Fruit fly (Drosophila melanogaster): ENCODE data around the gene Rab7.

The Rab7 gene

DNA sequence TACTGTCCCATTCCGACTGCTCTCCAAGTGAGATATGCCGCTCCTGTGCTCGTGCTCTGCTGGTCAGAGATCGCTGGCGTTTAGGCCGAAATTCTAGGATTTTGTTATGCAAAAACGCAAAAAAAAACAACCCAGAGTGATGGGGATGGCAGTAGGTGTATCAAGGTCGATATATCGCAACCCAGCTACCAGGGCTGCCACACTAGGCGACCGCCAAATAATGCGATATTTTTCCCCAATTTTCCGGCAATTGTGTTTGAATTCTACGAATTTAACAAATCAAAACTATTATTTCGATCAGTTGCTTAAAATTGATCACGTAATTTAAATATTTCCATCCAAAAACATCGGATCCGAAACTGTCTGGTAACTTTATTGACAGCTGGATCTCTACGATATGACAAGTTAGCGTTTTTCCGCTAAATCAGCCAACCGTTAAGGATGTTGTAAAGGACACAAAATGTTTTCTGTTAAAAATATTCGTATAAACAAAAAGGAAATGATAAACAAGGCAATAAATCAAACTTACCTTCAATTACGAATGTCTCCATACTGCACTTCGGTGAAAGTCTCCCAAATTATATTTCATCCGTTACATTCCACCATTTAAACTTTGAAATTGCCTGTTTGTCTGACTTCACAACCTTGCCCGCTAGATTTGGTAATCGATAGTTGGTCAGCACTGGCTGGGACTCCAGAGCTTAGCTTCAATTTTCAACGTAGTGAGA is 44.9 kb downstream of the Rab7 start, which contains the start of gene spas:
TSS of gene spas (plus strand) at position 678 of the 728 bp plus-strand sequence.
- TF ChIP-seq fd59A (GFP tag; optimal IDR thresholded peaks at IDR 0.05) (peak; percentile 41), Blimp-1 (GFP tag; optimal IDR thresholded peaks at IDR 0.05) (no peak), CG31627 (GFP tag; optimal IDR thresholded peaks at IDR 0.05) (peak; percentile 82), OdsH (GFP tag; optimal IDR thresholded peaks at IDR 0.05) (peak; percentile 69), cyc (GFP tag; optimal IDR thresholded peaks at IDR 0.05) (peak; percentile 68), CG10669 (GFP tag; optimal IDR thresholded peaks at IDR 0.05) (no peak), CG10631 (GFP tag; optimal IDR thresholded peaks at IDR 0.05) (peak; percentile 85), salr (GFP tag; optimal IDR thresholded peaks at IDR 0.05) (peak in 1 of 2 experiments; percentile 46), CG6792 (GFP tag; optimal IDR thresholded peaks at IDR 0.05) (peak; percentile 50), CG7368 (GFP tag; optimal IDR thresholded peaks at IDR 0.05) (peak; percentile 58), svp (GFP tag) (peak; percentile 92), CG9139 (GFP tag; optimal IDR thresholded peaks at IDR 0.05) (no peak), Hr4 (GFP tag; optimal IDR thresholded peaks at IDR 0.05) (peak; percentile 80), CG3919 (GFP tag; optimal IDR thresholded peaks at IDR 0.05) (peak; percentile 58), Smox (GFP tag; optimal IDR thresholded peaks at IDR 0.05) (no peak), esn (GFP tag; optimal IDR thresholded peaks at IDR 0.05) (peak; percentile 75), CG11762 (GFP tag; optimal IDR thresholded peaks at IDR 0.05; ENCODE audit: insufficient read depth) (no peak), achi (GFP tag; optimal IDR thresholded peaks at IDR 0.05) (peak; percentile 75), net (GFP tag; optimal IDR thresholded peaks at IDR 0.05) (no peak), Eip93F (GFP tag; optimal IDR thresholded peaks at IDR 0.05) (no peak), topi (GFP tag; optimal IDR thresholded peaks at IDR 0.05) (peak; percentile 68), CG16779 (tag; optimal IDR thresholded peaks at IDR 0.05) (no peak), CG6808 (GFP tag; optimal IDR thresholded peaks at IDR 0.05) (peak; percentile 44), lz (GFP tag; optimal IDR thresholded peaks at IDR 0.05) (peak; percentile 83), CG6163 (GFP tag; IDR thresholded peaks at IDR 0.05) (peak; percentile 70), CG8319 (GFP tag; optimal IDR thresholded peaks at IDR 0.05) (peak; percentile 48), CG6276 (GFP tag; optimal IDR thresholded peaks at IDR 0.05) (no peak), fd85E (GFP tag; optimal IDR thresholded peaks at IDR 0.05) (no peak), acj6 (GFP tag; optimal IDR thresholded peaks at IDR 0.05) (peak; percentile 71), Lpt (GFP tag; optimal IDR thresholded peaks at IDR 0.05) (peak; percentile 18), ss (GFP tag; optimal IDR thresholded peaks at IDR 0.05) (peak in 1 of 2 experiments; percentile 20), Eip75B (GFP tag; optimal IDR thresholded peaks at IDR 0.05) (peak; percentile 74), eg (GFP tag; IDR thresholded peaks at IDR 0.05) (peak; percentile 78), CG1621 (tag; optimal IDR thresholded peaks at IDR 0.05) (peak; percentile 54), Ets96B (tag; optimal IDR thresholded peaks at IDR 0.05) (peak; percentile 46), Ets21C (GFP tag; optimal IDR thresholded peaks at IDR 0.05) (peak; percentile 62), Gug (GFP tag; IDR thresholded peaks at IDR 0.05) (peak; percentile 62), CG8119 (GFP tag; IDR thresholded peaks at IDR 0.05) (no peak), CG4318 (GFP tag; optimal IDR thresholded peaks at IDR 0.05) (no peak), fkh (GFP tag; optimal IDR thresholded peaks at IDR 0.05) (peak; percentile 40), Sox102F (GFP tag; optimal IDR thresholded peaks at IDR 0.05) (peak; percentile 73), Hr38 (GFP tag; optimal IDR thresholded peaks at IDR 0.05) (no peak), Hr39 (GFP tag; optimal IDR thresholded peaks at IDR 0.05) (peak; percentile 86), dsx (GFP tag; optimal IDR thresholded peaks at IDR 0.05; ENCODE audit: poor library complexity, severe bottlenecking) (peak; percentile 15), CG11902 (GFP tag; optimal IDR thresholded peaks at IDR 0.05) (peak; percentile 74), Sox14 (GFP tag; optimal IDR thresholded peaks at IDR 0.05) (peak; percentile 67), Sox15 (GFP tag; optimal IDR thresholded peaks at IDR 0.05) (peak; percentile 64), CG6854 (GFP tag; optimal IDR thresholded peaks at IDR 0.05) (no peak), vri (GFP tag; optimal IDR thresholded peaks at IDR 0.05) (peak; percentile 30), CG15336 (GFP tag; IDR thresholded peaks at IDR 0.05) (peak; percentile 46; the same call in 1 of the 2 replicates), CG3032 (tag; optimal IDR thresholded peaks at IDR 0.05) (peak; percentile 61)
